Fruit fly (Drosophila melanogaster) whole organism: ENCODE data around the gene Rh5.
"Not testable (repeated sequence)": the region's sequence is repeated elsewhere in the genome, so short reads cannot be mapped to it uniquely, and the experiment has no call there.

Experiments used
- CG8478 ChIP-seq: fragments of >200 bp; optimal IDR thresholded peaks from 2 replicates; lab custom pipeline; 2018; ENCODE audit warnings: inconsistent platforms
- EcR ChIP-seq, 2 experiments: fragments of >200 bp; optimal IDR thresholded peaks; 2 replicates each; lab custom pipeline; 2017; ENCODE audit warnings: missing biosample characterization in 2 of 2, missing genetic modification characterization in 2 of 2, missing genetic modification reagents in 2 of 2
- pan ChIP-seq: fragments of >200 bp; optimal IDR thresholded peaks from 2 replicates; lab custom pipeline; 2017
- psq ChIP-seq: fragments of >200 bp; optimal IDR thresholded peaks from 2 replicates; lab custom pipeline; 2017
- usp ChIP-seq: fragments of >200 bp; optimal IDR thresholded peaks from 2 replicates; lab custom pipeline; 2017; ENCODE audit warnings: missing biosample characterization, missing genetic modification characterization, mixed read lengths

dm6 chr2L:11992602-11993001, 15.4 kb upstream of the Rh5 start, which contains the start of gene Ada1-2:
- TF ChIP-seq CG8478 (lab: Kevin White, UChicago); psq (lab: Kevin White, UChicago); EcR (GFP tag; optimal IDR thresholded peaks at IDR 0.05; lab: Kevin White, UChicago); usp (GFP tag; lab: Kevin White, UChicago); pan (lab: Kevin White, UChicago): not testable (repeated sequence)
